Worm (Caenorhabditis elegans) whole organism, L4 larva: ENCODE results near the gene grl-17.
A peak's percentile ranks its signal among the peaks of the same experiment; 100 is the strongest.

Experiments
- F10B5.3 ChIP-seq: sonication (generic microtip); optimal IDR thresholded peaks from 2 replicates; lab custom pipeline; 2016; ENCODE audit warnings: mild to moderate bottlenecking, missing genetic modification characterization, missing compliant biosample characterization
- F26F4.8 ChIP-seq: fragments of 200-800 bp; sonication (Bioruptor generic); conservative IDR thresholded peaks from 2 replicates; pipeline ENCODE4 v1.3.6; 2022; ENCODE audit warnings: missing genetic modification characterization, missing compliant biosample characterization
- F44E2.7 ChIP-seq: fragments of 200-800 bp; sonication (Bioruptor generic); IDR thresholded peaks from 2 replicates; pipeline ENCODE4 v2.1.2; 2022; ENCODE audit warnings: missing genetic modification characterization, missing compliant biosample characterization
- F49E8.2 ChIP-seq: sonication (generic microtip); optimal IDR thresholded peaks from 2 replicates; lab custom pipeline; 2016; ENCODE audit warnings: missing compliant biosample characterization, mild to moderate bottlenecking, missing genetic modification characterization, borderline replicate concordance
- R02D3.7 ChIP-seq: fragments of 150-350 bp; sonication (generic microtip); optimal IDR thresholded peaks from 3 replicates; lab custom pipeline; 2014; ENCODE audit warnings: missing biosample characterization, missing genetic modification characterization
- T26A8.4 ChIP-seq: fragments of 200-800 bp; sonication (Bioruptor generic); IDR thresholded peaks from 2 replicates; pipeline ENCODE4 v1.3.6; 2022; ENCODE audit warnings: missing genetic modification characterization, missing compliant biosample characterization
- Y48G9A.11 ChIP-seq: fragments of 200-800 bp; sonication (Bioruptor generic); IDR thresholded peaks from 2 replicates; pipeline ENCODE4 v1.3.6; 2022; ENCODE audit warnings: missing genetic modification reagents, missing genetic modification characterization, missing compliant biosample characterization
- Y75B8A.6 ChIP-seq: fragments of 200-800 bp; sonication (Bioruptor generic); IDR thresholded peaks from 2 replicates; pipeline ENCODE4 v1.3.6; 2022; ENCODE audit warnings: missing genetic modification reagents, missing genetic modification characterization, missing compliant biosample characterization
- aly-2 ChIP-seq: sonication (generic microtip); optimal IDR thresholded peaks from 2 replicates; lab custom pipeline; 2018; ENCODE audit warnings: missing biosample characterization, missing genetic modification characterization
- ama-1 ChIP-seq: fragments of 150-350 bp; optimal IDR thresholded peaks from 2 replicates; lab custom pipeline; 2014; ENCODE audit warnings: inconsistent platforms, mixed read lengths
- arid-1 ChIP-seq: fragments of 200-800 bp; sonication (Bioruptor generic); conservative IDR thresholded peaks from 2 replicates; pipeline ENCODE4 v1.3.6; 2022; ENCODE audit warnings: missing genetic modification reagents, missing genetic modification characterization, missing compliant biosample characterization
- ceh-20 ChIP-seq: fragments of 200-800 bp; sonication (Bioruptor generic); IDR thresholded peaks from 2 replicates; pipeline ENCODE4 v1.3.6; 2022; ENCODE audit warnings: missing genetic modification reagents, missing genetic modification characterization, missing compliant biosample characterization
- ceh-28 ChIP-seq: fragments of 150-350 bp; optimal IDR thresholded peaks from 2 replicates; lab custom pipeline; 2014; ENCODE audit warnings: missing biosample characterization, missing genetic modification reagents, missing genetic modification characterization
- cey-2 ChIP-seq: sonication (generic microtip); optimal IDR thresholded peaks from 3 replicates; lab custom pipeline; 2017; ENCODE audit warnings: missing genetic modification characterization, mild to moderate bottlenecking, missing compliant biosample characterization, antibody characterized with exemption, borderline replicate concordance; ENCODE audit not compliant: insufficient read depth
- daf-12 ChIP-seq: fragments of 150-350 bp; optimal IDR thresholded peaks from 2 replicates; lab custom pipeline; 2014; ENCODE audit warnings: missing biosample characterization, missing genetic modification reagents, missing genetic modification characterization
- daf-16 ChIP-seq, 3 experiments: sonication (generic microtip); optimal IDR thresholded peaks; 2 replicates each; lab custom pipeline; 2016 to 2017; ENCODE audit warnings: missing genetic modification characterization in 3 of 3, missing genetic modification reagents in 3 of 3, mild to moderate bottlenecking in 2 of 3, missing compliant biosample characterization in 2 of 3, missing biosample characterization in 1 of 3, moderate library complexity in 1 of 3
- daf-19 ChIP-seq: fragments of 200-800 bp; sonication (Bioruptor generic); conservative IDR thresholded peaks from 2 replicates; pipeline ENCODE4 v1.3.6; 2022; ENCODE audit warnings: missing genetic modification characterization, missing compliant biosample characterization
- dmd-6 ChIP-seq: fragments of 200-800 bp; sonication (Bioruptor generic); IDR thresholded peaks from 2 replicates; pipeline ENCODE4 v1.3.6; 2022; ENCODE audit warnings: missing genetic modification reagents, missing genetic modification characterization, missing compliant biosample characterization
- dmd-9 ChIP-seq: fragments of 200-800 bp; sonication (Bioruptor generic); IDR thresholded peaks from 2 replicates; pipeline ENCODE4 v1.3.6; 2022; ENCODE audit warnings: missing genetic modification reagents, missing genetic modification characterization, missing compliant biosample characterization
- egl-27 ChIP-seq: sonication (generic microtip); optimal IDR thresholded peaks from 3 replicates; lab custom pipeline; 2017; ENCODE audit warnings: missing biosample characterization, missing genetic modification reagents, missing genetic modification characterization
- hlh-11 ChIP-seq: fragments of 200-800 bp; sonication (Bioruptor generic); optimal IDR thresholded peaks from 2 replicates; lab custom pipeline; 2018; ENCODE audit warnings: mild to moderate bottlenecking, missing genetic modification characterization, missing compliant biosample characterization
- lin-1 ChIP-seq: fragments of 200-800 bp; sonication (Bioruptor generic); IDR thresholded peaks from 2 replicates; pipeline ENCODE4 v1.3.6; 2022; ENCODE audit warnings: missing genetic modification reagents, missing genetic modification characterization, missing compliant biosample characterization
- lin-29 ChIP-seq: fragments of 200-800 bp; sonication (Bioruptor generic); IDR thresholded peaks from 2 replicates; pipeline ENCODE4 v1.3.6; 2022; ENCODE audit warnings: missing genetic modification reagents, missing genetic modification characterization, missing compliant biosample characterization
- lin-38 ChIP-seq: fragments of 200-800 bp; sonication (Bioruptor generic); IDR thresholded peaks from 2 replicates; pipeline ENCODE4 v1.3.6; 2022; ENCODE audit warnings: missing genetic modification reagents, missing genetic modification characterization, missing compliant biosample characterization
- lir-3 ChIP-seq: sonication (generic microtip); optimal IDR thresholded peaks from 2 replicates; lab custom pipeline; 2016; ENCODE audit warnings: mild to moderate bottlenecking, missing genetic modification characterization, missing compliant biosample characterization
- lsy-2 ChIP-seq, 2 experiments: fragments of 150-350 bp in 1 of 2; sonication (generic microtip) in 1 of 2; optimal IDR thresholded peaks; 2 replicates each; lab custom pipeline; 2014 to 2017; ENCODE audit warnings: missing biosample characterization in 2 of 2, missing genetic modification characterization in 2 of 2
- madf-5 ChIP-seq, 2 experiments: fragments of 200-800 bp; sonication (Bioruptor generic); IDR thresholded peaks; 2 replicates each; pipeline ENCODE4 v1.3.6; 2022; ENCODE audit warnings: missing compliant biosample characterization in 2 of 2, missing genetic modification characterization in 2 of 2
- madf-9 ChIP-seq: fragments of 200-800 bp; sonication (Bioruptor generic); conservative IDR thresholded peaks from 2 replicates; pipeline ENCODE4 v1.3.6; 2022; ENCODE audit warnings: missing genetic modification reagents, missing genetic modification characterization, missing compliant biosample characterization
- mep-1 ChIP-seq: fragments of 150-350 bp; sonication (generic microtip); optimal IDR thresholded peaks from 3 replicates; lab custom pipeline; 2014; ENCODE audit warnings: missing biosample characterization, missing genetic modification characterization
- nhr-10 ChIP-seq: fragments of 150-350 bp; optimal IDR thresholded peaks from 2 replicates; lab custom pipeline; 2014; ENCODE audit warnings: missing biosample characterization, missing genetic modification characterization
- nhr-102 ChIP-seq: sonication (generic microtip); optimal IDR thresholded peaks from 2 replicates; lab custom pipeline; 2016; ENCODE audit warnings: mild to moderate bottlenecking, missing genetic modification characterization, moderate library complexity, missing compliant biosample characterization
- nhr-111 ChIP-seq: fragments of 200-800 bp; sonication (Bioruptor generic); optimal IDR thresholded peaks from 2 replicates; lab custom pipeline; 2018; ENCODE audit warnings: mild to moderate bottlenecking, missing genetic modification characterization, missing compliant biosample characterization
- nhr-237 ChIP-seq: sonication (generic microtip); optimal IDR thresholded peaks from 2 replicates; lab custom pipeline; 2017; ENCODE audit warnings: missing biosample characterization, missing genetic modification characterization
- nhr-25 ChIP-seq: sonication (generic microtip); optimal IDR thresholded peaks from 2 replicates; lab custom pipeline; 2017; ENCODE audit warnings: missing genetic modification characterization, mild to moderate bottlenecking, missing compliant biosample characterization, antibody characterized with exemption, moderate library complexity, borderline replicate concordance; ENCODE audit not compliant: insufficient read depth
- nhr-28 ChIP-seq: fragments of 150-350 bp; optimal IDR thresholded peaks from 2 replicates; lab custom pipeline; 2014; ENCODE audit warnings: missing biosample characterization, missing genetic modification characterization
- nhr-41 ChIP-seq: fragments of 200-800 bp; sonication (Bioruptor generic); IDR thresholded peaks from 2 replicates; pipeline ENCODE4 v1.3.6; 2022; ENCODE audit warnings: missing genetic modification reagents, missing genetic modification characterization, missing compliant biosample characterization
- nhr-42 ChIP-seq: fragments of 200-800 bp; sonication (Bioruptor generic); IDR thresholded peaks from 2 replicates; pipeline ENCODE4 v1.3.6; 2022; ENCODE audit warnings: missing genetic modification characterization, missing compliant biosample characterization
- nhr-77 ChIP-seq: fragments of 150-350 bp; optimal IDR thresholded peaks from 2 replicates; lab custom pipeline; 2014; ENCODE audit warnings: missing biosample characterization, missing genetic modification characterization
- php-3 ChIP-seq: fragments of 200-800 bp; sonication (Bioruptor generic); IDR thresholded peaks from 2 replicates; pipeline ENCODE4 v1.3.6; 2022; ENCODE audit warnings: missing genetic modification reagents, missing genetic modification characterization, missing compliant biosample characterization
- pqm-1 ChIP-seq: sonication (generic microtip); optimal IDR thresholded peaks from 2 replicates; lab custom pipeline; 2017; ENCODE audit warnings: missing biosample characterization, missing genetic modification characterization
- rbr-2 ChIP-seq: sonication (generic microtip); optimal IDR thresholded peaks from 2 replicates; lab custom pipeline; 2016; ENCODE audit warnings: missing genotype, missing genetic modification characterization, missing compliant biosample characterization
- skn-1 ChIP-seq: fragments of 150-350 bp; optimal IDR thresholded peaks from 2 replicates; lab custom pipeline; 2014; ENCODE audit warnings: missing biosample characterization, missing genetic modification characterization
- snpc-1.2 ChIP-seq: fragments of 200-800 bp; sonication (Bioruptor generic); IDR thresholded peaks from 2 replicates; pipeline ENCODE4 v1.3.6; 2022; ENCODE audit warnings: missing genetic modification reagents, missing genetic modification characterization, missing compliant biosample characterization
- snpc-4 ChIP-seq: fragments of 150-350 bp; optimal IDR thresholded peaks from 2 replicates; lab custom pipeline; 2014; ENCODE audit warnings: missing biosample characterization, missing genetic modification characterization
- spr-1 ChIP-seq: sonication (generic microtip); optimal IDR thresholded peaks from 2 replicates; lab custom pipeline; 2016; ENCODE audit warnings: mild to moderate bottlenecking, missing genetic modification characterization, missing compliant biosample characterization
- spr-3 ChIP-seq: fragments of 200-800 bp; sonication (Bioruptor generic); optimal IDR thresholded peaks from 2 replicates; lab custom pipeline; 2018; ENCODE audit warnings: mild to moderate bottlenecking, missing genetic modification characterization, missing compliant biosample characterization
- unc-62 ChIP-seq, 3 experiments: fragments of 150-350 bp in 1 of 3; sonication (generic microtip); optimal IDR thresholded peaks in 2 of 3; peaks in 1 of 3; 1 replicate in 1 of 3; 2 replicates in 2 of 3; lab custom pipeline; 2014 to 2017; ENCODE audit warnings: missing biosample characterization in 3 of 3, missing genetic modification characterization in 3 of 3, missing genetic modification reagents in 3 of 3, missing genotype in 1 of 3
- vab-7 ChIP-seq: fragments of 200-800 bp; sonication (Bioruptor generic); IDR thresholded peaks from 2 replicates; pipeline ENCODE4 v1.3.6; 2022; ENCODE audit warnings: missing genetic modification reagents, missing genetic modification characterization, missing compliant biosample characterization
- zfp-2 ChIP-seq: sonication (generic microtip); optimal IDR thresholded peaks from 2 replicates; lab custom pipeline; 2016; ENCODE audit warnings: mild to moderate bottlenecking, missing genetic modification characterization, missing compliant biosample characterization
- ztf-11 ChIP-seq: fragments of 150-350 bp; optimal IDR thresholded peaks from 2 replicates; lab custom pipeline; 2014; ENCODE audit warnings: missing biosample characterization, missing genetic modification characterization

grl-17 gene

DNA sequence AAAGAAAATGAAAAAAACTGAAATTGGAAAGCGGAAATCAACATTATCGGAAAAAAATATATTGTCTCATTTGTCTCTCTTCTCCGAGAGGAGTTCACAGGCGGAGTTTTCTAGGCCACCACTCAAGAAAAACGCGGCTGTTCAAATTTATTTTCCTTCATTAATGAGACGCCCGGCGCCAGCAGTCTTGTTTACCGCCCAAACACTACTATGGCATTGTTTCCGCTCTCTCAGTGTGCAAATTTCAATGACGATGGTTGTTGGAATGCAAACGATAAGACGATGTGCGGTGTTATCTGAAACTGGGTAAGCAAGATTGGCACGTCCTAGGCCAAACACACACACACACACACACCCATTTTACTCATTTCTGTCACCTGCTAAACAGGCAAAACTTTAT is 7.0 kb downstream of the grl-17 start, which contains the start of gene cav-2 (continued):
- TF ChIP-seq nhr-10 (tag; lab: Kevin White, UChicago) (no peak), hlh-11 (peak; percentile 84), ama-1 (no peak), skn-1 (no peak), F10B5.3 (tag; lab: Kevin White, UChicago) (no peak), nhr-41 (GFP tag; lab: Robert Waterston, UW) (peak; percentile 11; the same call in 1 of the 2 replicates), nhr-237 (tag; lab: Kevin White, UChicago) (no peak), madf-9 (GFP tag; lab: Robert Waterston, UW) (peak; percentile 76), php-3 (GFP tag; lab: Robert Waterston, UW) (no peak), ceh-20 (GFP tag; lab: Robert Waterston, UW) (0 out of 2 replicates have a peak, but pooled peaks have one; percentile 37), lsy-2 (tag; optimal IDR thresholded peaks at IDR 0.05; lab: Kevin White, UChicago) (peak in 1 of 2 experiments; percentile 82), lir-3 (tag; lab: Kevin White, UChicago) (no peak), F49E8.2 (no peak), snpc-4 (no peak), lin-38 (GFP tag; lab: Robert Waterston, UW) (peak; percentile 84), rbr-2 (tag; lab: Kevin White, UChicago) (peak; percentile 61), mep-1 (tag; lab: Kevin White, UChicago) (peak; percentile 71), dmd-6 (GFP tag; lab: Robert Waterston, UW) (peak; percentile 86), cey-2 (no peak), Y48G9A.11 (GFP tag; lab: Robert Waterston, UW) (peak; percentile 72), F44E2.7 (GFP tag; lab: Robert Waterston, UW) (no peak), ztf-11 (tag; lab: Kevin White, UChicago) (no peak), F26F4.8 (GFP tag; lab: Robert Waterston, UW) (no peak), daf-19 (GFP tag; lab: Robert Waterston, UW) (no peak), nhr-42 (GFP tag; lab: Robert Waterston, UW) (no peak), lin-29 (GFP tag; lab: Robert Waterston, UW) (no peak), ceh-28 (no peak), T26A8.4 (GFP tag; lab: Robert Waterston, UW) (peak; percentile 54; the same call in 1 of the 2 replicates), zfp-2 (tag; lab: Kevin White, UChicago) (no peak), aly-2 (tag; lab: Kevin White, UChicago) (no peak), pqm-1 (tag; lab: Kevin White, UChicago) (peak; percentile 94), nhr-102 (tag; lab: Kevin White, UChicago) (peak; percentile 63), nhr-28 (tag; lab: Kevin White, UChicago) (peak; percentile 79), daf-12 (tag; lab: Kevin White, UChicago) (no peak), madf-5 (GFP tag; IDR thresholded peaks at IDR 0.05; lab: Robert Waterston, UW) (peak in 1 of 2 experiments; percentile 8; a peak in 1 of 4 replicates), lin-1 (GFP tag; lab: Robert Waterston, UW) (peak; percentile 81), dmd-9 (peak; percentile 86; the same call in 1 of the 2 replicates), unc-62 (GFP tag; optimal IDR thresholded peaks at IDR 0.05 in 1 of 2; lab: Kevin White, UChicago) (no peak), unc-62 (tag; optimal IDR thresholded peaks at IDR 0.05; lab: Kevin White, UChicago) (no peak), daf-16 (GFP tag; optimal IDR thresholded peaks at IDR 0.05; lab: Kevin White, UChicago) (peak in 1 of 2 experiments; percentile 65), daf-16 (tag; optimal IDR thresholded peaks at IDR 0.05; lab: Kevin White, UChicago) (peak; percentile 100), nhr-111 (GFP tag; lab: Kevin White, UChicago) (no peak), arid-1 (GFP tag; lab: Robert Waterston, UW) (no peak), spr-1 (no peak), snpc-1.2 (GFP tag; lab: Robert Waterston, UW) (no peak), spr-3 (GFP tag; lab: Kevin White, UChicago) (peak; percentile 54), Y75B8A.6 (GFP tag; lab: Robert Waterston, UW) (no peak), vab-7 (no peak), R02D3.7 (no peak), nhr-25 (tag; lab: Kevin White, UChicago) (peak; percentile 28), egl-27 (no peak), nhr-77 (peak; percentile 40)
